Fruit fly (Drosophila melanogaster) whole organism, wandering third instar larva: Measurements from ENCODE around the gene CG32984.

ENCODE experiments used
- Abd-B ChIP-seq: fragments of >200 bp; optimal IDR thresholded peaks from 2 replicates; lab custom pipeline; 2017; ENCODE audit warnings: missing biosample characterization, missing genetic modification characterization
- CG32264 ChIP-seq: fragments of 200-800 bp; sonication (Bioruptor generic); optimal IDR thresholded peaks from 2 replicates; lab custom pipeline; 2016; ENCODE audit warnings: missing biosample characterization, missing genetic modification characterization
- CG9705 ChIP-seq: fragments of 200-800 bp; sonication (Bioruptor generic); optimal IDR thresholded peaks from 2 replicates; lab custom pipeline; 2018; ENCODE audit warnings: missing biosample characterization, mild to moderate bottlenecking, missing genetic modification characterization
- CrebA ChIP-seq: fragments of 200-800 bp; sonication (Bioruptor generic); optimal IDR thresholded peaks from 2 replicates; lab custom pipeline; 2016; ENCODE audit warnings: missing biosample characterization, mild to moderate bottlenecking, missing genetic modification characterization, borderline replicate concordance
- Dfd ChIP-seq: fragments of >200 bp; optimal IDR thresholded peaks from 2 replicates; lab custom pipeline; 2017; ENCODE audit warnings: missing biosample characterization, missing genetic modification characterization
- Dif ChIP-seq: fragments of 200-275, 200-300 bp; sonication (Bioruptor generic); optimal IDR thresholded peaks from 2 replicates; lab custom pipeline; 2018; ENCODE audit warnings: missing biosample characterization, missing genetic modification characterization; ENCODE audit not compliant: partially characterized antibody
- GATAd ChIP-seq: sonication (Bioruptor generic); optimal IDR thresholded peaks from 2 replicates; lab custom pipeline; 2016; ENCODE audit warnings: missing biosample characterization, missing genetic modification characterization
- HLH106 ChIP-seq: fragments of 200-800 bp; optimal IDR thresholded peaks from 3 replicates; lab custom pipeline; 2019; ENCODE audit warnings: missing biosample characterization, mild to moderate bottlenecking, missing genetic modification characterization, moderate library complexity
- Hnf4 ChIP-seq: fragments of 200-800 bp; sonication (Bioruptor generic); optimal IDR thresholded peaks from 2 replicates; lab custom pipeline; 2016; ENCODE audit warnings: missing biosample characterization, mild to moderate bottlenecking, missing genetic modification characterization
- Hr78 ChIP-seq: fragments of >200 bp; optimal IDR thresholded peaks from 2 replicates; lab custom pipeline; 2017; ENCODE audit warnings: missing biosample characterization, missing genetic modification characterization
- Hr83 ChIP-seq: fragments of 200-300 bp; sonication (Bioruptor generic); optimal IDR thresholded peaks from 2 replicates; lab custom pipeline; 2016; ENCODE audit warnings: missing biosample characterization, mild to moderate bottlenecking, missing genetic modification characterization, moderate library complexity; ENCODE audit not compliant: poor library complexity, severe bottlenecking
- Jra ChIP-seq: sonication (Bioruptor generic); optimal IDR thresholded peaks from 2 replicates; lab custom pipeline; 2016; ENCODE audit warnings: missing biosample characterization, missing genetic modification characterization
- Mio ChIP-seq: sonication (Bioruptor generic); optimal IDR thresholded peaks from 2 replicates; lab custom pipeline; 2016; ENCODE audit warnings: missing biosample characterization, missing genetic modification characterization
- Myc ChIP-seq: fragments of >200 bp; optimal IDR thresholded peaks from 2 replicates; lab custom pipeline; 2017
- N ChIP-seq: fragments of >200 bp; optimal IDR thresholded peaks from 2 replicates; lab custom pipeline; 2018; ENCODE audit warnings: missing biosample characterization, missing external identifiers, missing genetic modification characterization
- OdsH ChIP-seq: fragments of 200-800 bp; sonication (Bioruptor generic); optimal IDR thresholded peaks from 2 replicates; lab custom pipeline; 2016; ENCODE audit warnings: missing biosample characterization, mild to moderate bottlenecking, missing genetic modification characterization
- Rel ChIP-seq, 2 experiments: fragments of 200-800 bp; sonication (Bioruptor generic) in 1 of 2; optimal IDR thresholded peaks; 2 replicates in 1 of 2; 3 replicates in 1 of 2; lab custom pipeline; 2016 to 2019; ENCODE audit warnings: mild to moderate bottlenecking in 2 of 2, missing biosample characterization in 2 of 2, missing genetic modification characterization in 2 of 2, moderate library complexity in 1 of 2
- Sp1 ChIP-seq: fragments of 200-800 bp; sonication (Bioruptor generic); optimal IDR thresholded peaks from 3 replicates; lab custom pipeline; 2019; ENCODE audit warnings: missing biosample characterization, mild to moderate bottlenecking, missing genetic modification characterization, moderate library complexity
- Vsx2 ChIP-seq: fragments of 200-300, 225-300 bp; sonication (Bioruptor generic); optimal IDR thresholded peaks from 2 replicates; lab custom pipeline; 2018; ENCODE audit warnings: missing biosample characterization, missing genetic modification characterization; ENCODE audit not compliant: partially characterized antibody
- br ChIP-seq: fragments of 200-800 bp; sonication (Bioruptor generic); optimal IDR thresholded peaks from 2 replicates; lab custom pipeline; 2016; ENCODE audit warnings: missing biosample characterization, missing genetic modification characterization
- brk ChIP-seq: fragments of 200-800 bp; sonication (Bioruptor generic); optimal IDR thresholded peaks from 2 replicates; lab custom pipeline; 2016; ENCODE audit warnings: missing biosample characterization, mild to moderate bottlenecking, missing genetic modification characterization
- dl ChIP-seq, 2 experiments: fragments of 175-275, 200-275 bp in 1 of 2; fragments of 200-275 bp in 1 of 2; sonication (Bioruptor generic); optimal IDR thresholded peaks; lab custom pipeline; 2018; ENCODE audit warnings: mild to moderate bottlenecking in 2 of 2, missing biosample characterization in 2 of 2, missing genetic modification characterization in 2 of 2, moderate library complexity in 2 of 2; ENCODE audit not compliant: partially characterized antibody in 2 of 2, insufficient read depth in 1 of 2
- dmrt93B ChIP-seq: fragments of 200-800 bp; sonication (Bioruptor generic); optimal IDR thresholded peaks from 2 replicates; lab custom pipeline; 2018; ENCODE audit warnings: missing biosample characterization, mild to moderate bottlenecking, missing genetic modification characterization
- dsf ChIP-seq: sonication (Bioruptor generic); optimal IDR thresholded peaks from 2 replicates; lab custom pipeline; 2016; ENCODE audit warnings: missing biosample characterization, missing genetic modification characterization, borderline replicate concordance
- ey ChIP-seq: fragments of 200-800 bp; sonication (Bioruptor generic); optimal IDR thresholded peaks from 2 replicates; lab custom pipeline; 2016; ENCODE audit warnings: missing biosample characterization, missing genetic modification characterization
- foxo ChIP-seq, 2 experiments: fragments of 200-800 bp; sonication (Bioruptor generic); optimal IDR thresholded peaks; 2 replicates in 1 of 2; 3 replicates in 1 of 2; lab custom pipeline; 2016 to 2017; ENCODE audit warnings: missing biosample characterization in 2 of 2, missing genetic modification characterization in 2 of 2
- fru ChIP-seq: fragments of 200-800 bp; sonication (Bioruptor generic); optimal IDR thresholded peaks from 3 replicates; lab custom pipeline; 2016; ENCODE audit warnings: missing biosample characterization, mild to moderate bottlenecking, missing genetic modification characterization
- h ChIP-seq: fragments of 200-800 bp; sonication (Bioruptor generic); optimal IDR thresholded peaks from 3 replicates; lab custom pipeline; 2016; ENCODE audit warnings: missing biosample characterization, mild to moderate bottlenecking, missing genetic modification characterization
- jim ChIP-seq: fragments of 175-275, 200-325 bp; sonication (Bioruptor generic); optimal IDR thresholded peaks from 2 replicates; lab custom pipeline; 2016; ENCODE audit warnings: missing biosample characterization, mild to moderate bottlenecking, missing genetic modification characterization
- lola ChIP-seq: fragments of >200 bp; optimal IDR thresholded peaks from 2 replicates; lab custom pipeline; 2017; ENCODE audit warnings: missing biosample characterization, missing genetic modification characterization
- pan ChIP-seq: fragments of >200 bp; optimal IDR thresholded peaks from 2 replicates; lab custom pipeline; 2017
- psq ChIP-seq: fragments of 200-800 bp; sonication (Bioruptor generic); optimal IDR thresholded peaks from 3 replicates; lab custom pipeline; 2017; ENCODE audit warnings: missing biosample characterization, mild to moderate bottlenecking, missing genetic modification characterization, moderate library complexity
- rgr ChIP-seq: fragments of 200-800 bp; sonication (Bioruptor generic); optimal IDR thresholded peaks from 3 replicates; lab custom pipeline; 2016; ENCODE audit warnings: missing biosample characterization, mild to moderate bottlenecking, missing genetic modification characterization
- sage ChIP-seq: fragments of 200-800 bp; sonication (Bioruptor generic); optimal IDR thresholded peaks from 2 replicates; lab custom pipeline; 2016; ENCODE audit warnings: missing biosample characterization, mild to moderate bottlenecking, missing genetic modification characterization
- sv ChIP-seq: fragments of 200-800 bp; sonication (Bioruptor generic); optimal IDR thresholded peaks from 3 replicates; lab custom pipeline; 2016; ENCODE audit warnings: missing biosample characterization, missing genetic modification characterization
- tai ChIP-seq: sonication (Bioruptor generic); optimal IDR thresholded peaks from 2 replicates; lab custom pipeline; 2016; ENCODE audit warnings: missing biosample characterization, missing genetic modification characterization
- usp ChIP-seq: fragments of >200 bp; optimal IDR thresholded peaks from 2 replicates; lab custom pipeline; 2017; ENCODE audit warnings: missing biosample characterization, missing genetic modification characterization
- woc ChIP-seq: sonication (Bioruptor generic); optimal IDR thresholded peaks from 2 replicates; lab custom pipeline; 2016; ENCODE audit warnings: missing biosample characterization, mild to moderate bottlenecking, missing genetic modification characterization

The CG32984 gene

DNA sequence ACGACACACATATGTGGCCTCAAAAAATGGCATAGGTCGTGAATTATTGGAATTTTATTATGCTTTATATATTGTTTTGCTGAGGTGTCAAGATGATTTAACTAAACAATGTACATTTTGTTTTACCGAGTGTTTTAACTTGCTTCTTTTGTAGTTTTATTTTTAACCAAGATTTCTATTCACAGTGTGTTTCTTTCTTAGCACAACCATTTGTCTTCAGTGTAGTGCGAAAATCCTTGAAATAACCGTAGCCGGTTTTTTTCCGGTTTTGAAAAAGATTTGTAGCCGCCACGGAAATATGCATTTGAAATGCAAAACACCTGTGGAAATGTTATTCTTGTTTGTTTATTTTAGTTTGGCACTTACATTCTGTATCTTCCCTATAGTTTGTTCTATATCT, 7.6 kb upstream of the CG32984 start:
- TF ChIP-seq fru (GFP tag; lab: Kevin White, UChicago) (no peak), HLH106 (tag; lab: Kevin White, UChicago) (no peak), foxo (GFP tag; optimal IDR thresholded peaks at IDR 0.05; lab: Kevin White, UChicago) (no peak), dsf (GFP tag; lab: Kevin White, UChicago) (no peak), sage (GFP tag; lab: Kevin White, UChicago) (no peak)

- peak; percentile 80 for TF ChIP-seq rgr (GFP tag; lab: Kevin White, UChicago)
- TF ChIP-seq Dfd (GFP tag; lab: Kevin White, UChicago), result no peak
- no peak for TF ChIP-seq dsf (GFP tag; lab: Kevin White, UChicago)
- TF ChIP-seq Myc (lab: Kevin White, UChicago), result no peak
- peak; percentile 56 for TF ChIP-seq tai (GFP tag; lab: Kevin White, UChicago)
- TF ChIP-seq Dif, result no peak
- TF ChIP-seq ey (GFP tag; lab: Kevin White, UChicago), result peak; percentile 94
- peak; percentile 66 for TF ChIP-seq Hnf4 (GFP tag; lab: Kevin White, UChicago)
- TF ChIP-seq dmrt93B (GFP tag; lab: Kevin White, UChicago), result peak; percentile 40
- no peak for TF ChIP-seq dl (GFP tag; optimal IDR thresholded peaks at IDR 0.05; lab: Kevin White, UChicago; ENCODE audit: insufficient read depth in 1 of 2, partially characterized antibody in 2 of 2)
- peak; percentile 57 for TF ChIP-seq CrebA (GFP tag; lab: Kevin White, UChicago)
- peak; percentile 91 for TF ChIP-seq sv (GFP tag; lab: Kevin White, UChicago)
- peak; percentile 87 for TF ChIP-seq psq (GFP tag; lab: Kevin White, UChicago)
- TF ChIP-seq CG32264 (GFP tag; lab: Kevin White, UChicago), result no peak
- peak; percentile 13 for TF ChIP-seq woc (GFP tag; lab: Kevin White, UChicago)
- TF ChIP-seq Sp1 (GFP tag; lab: Kevin White, UChicago), result no peak
- no peak for TF ChIP-seq usp (GFP tag; lab: Kevin White, UChicago)
- TF ChIP-seq CG9705 (GFP tag; lab: Kevin White, UChicago), result peak; percentile 3
- TF ChIP-seq Hr83, result peak; percentile 18
- no peak for TF ChIP-seq Hr78 (GFP tag; lab: Kevin White, UChicago)
- peak; percentile 93 for TF ChIP-seq fru (GFP tag; lab: Kevin White, UChicago)
- no peak for TF ChIP-seq Rel (GFP tag; optimal IDR thresholded peaks at IDR 0.05; lab: Kevin White, UChicago)
- TF ChIP-seq Rel (tag; optimal IDR thresholded peaks at IDR 0.05; lab: Kevin White, UChicago), result no peak
- peak; percentile 95 for TF ChIP-seq brk (GFP tag; lab: Kevin White, UChicago)
- TF ChIP-seq Mio (GFP tag; lab: Kevin White, UChicago), result no peak
- no peak for TF ChIP-seq GATAd (GFP tag; lab: Kevin White, UChicago)
- TF ChIP-seq sage (GFP tag; lab: Kevin White, UChicago), result no peak
- TF ChIP-seq lola, result no peak
- TF ChIP-seq Abd-B (GFP tag; lab: Kevin White, UChicago), result no peak
- TF ChIP-seq h (GFP tag; lab: Kevin White, UChicago), result peak; percentile 79
- peak in 1 of 2 experiments; percentile 86 for TF ChIP-seq foxo (GFP tag; optimal IDR thresholded peaks at IDR 0.05; lab: Kevin White, UChicago)
- TF ChIP-seq br (GFP tag; lab: Kevin White, UChicago), result peak; percentile 55
- TF ChIP-seq N (GFP tag; lab: Kevin White, UChicago), result no peak
- TF ChIP-seq OdsH (GFP tag; lab: Kevin White, UChicago), result peak; percentile 77
- TF ChIP-seq HLH106 (tag; lab: Kevin White, UChicago), result peak; percentile 56
- TF ChIP-seq jim, result no peak
- TF ChIP-seq Vsx2 (GFP tag; lab: Kevin White, UChicago), result no peak
- peak; percentile 27 for TF ChIP-seq Jra
- TF ChIP-seq pan (lab: Kevin White, UChicago), result no peak
These were observed 6.7 kb upstream of the CG32984 start for dm6 chr2L:8958046-8958497.
